Fruit fly (Drosophila melanogaster) whole organism, wandering third instar larva: Measurements from ENCODE around the gene CG13786.

Experiments used
- GATAd ChIP-seq: sonication (Bioruptor generic); optimal IDR thresholded peaks from 2 replicates; lab custom pipeline; 2016; ENCODE audit warnings: missing biosample characterization, missing genetic modification characterization
- woc ChIP-seq: sonication (Bioruptor generic); optimal IDR thresholded peaks from 2 replicates; lab custom pipeline; 2016; ENCODE audit warnings: missing biosample characterization, mild to moderate bottlenecking, missing genetic modification characterization

- TF ChIP-seq GATAd (GFP tag; lab: Kevin White, UChicago) (no peak), woc (GFP tag; lab: Kevin White, UChicago) (no peak)
These were observed 31.3 kb upstream of the CG13786 start for dm6 chr2L:7284121-7284520.
